Fruit fly (Drosophila melanogaster) Kc167 (cell line): ENCODE measurements around the gene CG9164.

Source experiments
- h ChIP-seq: fragments of >200 bp; optimal IDR thresholded peaks from 3 replicates; lab custom pipeline; 2018; ENCODE audit warnings: missing external identifiers
- insv ChIP-seq: fragments of >200 bp; optimal IDR thresholded peaks from 3 replicates; lab custom pipeline; 2018; ENCODE audit warnings: missing external identifiers
- psq ChIP-seq: fragments of >200 bp; optimal IDR thresholded peaks from 2 replicates; lab custom pipeline; 2017; ENCODE audit warnings: missing external identifiers

- TF ChIP-seq h (lab: Kevin White, UChicago) (no peak), psq (lab: Kevin White, UChicago) (no peak), insv (lab: Kevin White, UChicago) (no peak)
Observed at dm6 chrX:15364467-15364866, 20.8 kb downstream of the CG9164 start.
